In genomic region chrX:16907009-16907408, dm6 we compare ENCODE assay signal across 3 fruit fly cellular contexts.
TF ChIP-seq lines count a peak whose summit lies in the region.

No protein-coding gene starts in this region.

- TF ChIP-seq CTCF in whole organism, embryonic (GFP tag; optimal IDR thresholded peaks at IDR 0.05; lab: Kevin White, UChicago) = no peak

TF ChIP-seq in whole organism, embryonic, 481 proteins besides CTCF, POLR2A, EP300 and RAD21:
- TF ChIP-seq CG17361 (GFP tag; IDR thresholded peaks at IDR 0.05; lab: Robert Waterston, UW) (no peak), CG2199 (GFP tag; IDR thresholded peaks at IDR 0.05; lab: Robert Waterston, UW) (peak; percentile 66; the same call in 1 of the 3 replicates), CG5180 (GFP tag; optimal IDR thresholded peaks at IDR 0.05; lab: Kevin White, UChicago) (no peak), CG33557 (GFP tag; optimal IDR thresholded peaks at IDR 0.05; lab: Kevin White, UChicago) (no peak), Med (GFP tag; lab: Kevin White, UChicago) (peak; percentile 23), CG13894 (tag; optimal IDR thresholded peaks at IDR 0.05; lab: Kevin White, UChicago) (peak; percentile 97), CG12769 (tag; optimal IDR thresholded peaks at IDR 0.05; lab: Kevin White, UChicago) (peak; percentile 34), Hand (GFP tag; optimal IDR thresholded peaks at IDR 0.05; lab: Kevin White, UChicago) (no peak), MTF-1 (GFP tag; optimal IDR thresholded peaks at IDR 0.05; lab: Kevin White, UChicago; ENCODE audit: borderline replicate concordance) (no peak), Dbx (GFP tag; IDR thresholded peaks at IDR 0.05; lab: Robert Waterston, UW) (0 out of 3 replicates have a peak, but pooled peaks have one; percentile 18), Deaf1 (tag; optimal IDR thresholded peaks at IDR 0.05; lab: Kevin White, UChicago) (peak; percentile 75), chinmo (GFP tag; IDR thresholded peaks at IDR 0.05; lab: Robert Waterston, UW; ENCODE audit: partially characterized antibody) (peak; percentile 44; the same call in 1 of the 4 replicates), CG9727 (GFP tag; optimal IDR thresholded peaks at IDR 0.05; lab: Kevin White, UChicago) (no peak), gem (tag; optimal IDR thresholded peaks at IDR 0.05; lab: Kevin White, UChicago) (peak; percentile 86)

TF ChIP-seq in whole organism, prepupa, 60 proteins besides CTCF, POLR2A, EP300 and RAD21:
- TF ChIP-seq CG3919 (GFP tag; optimal IDR thresholded peaks at IDR 0.05; lab: Kevin White, UChicago) (no peak), fd85E (GFP tag; optimal IDR thresholded peaks at IDR 0.05; lab: Kevin White, UChicago) (no peak), fkh (GFP tag; optimal IDR thresholded peaks at IDR 0.05; lab: Kevin White, UChicago) (peak; percentile 9), Eip78C (GFP tag; lab: Kevin White, UChicago) (peak; percentile 55), ss (GFP tag; optimal IDR thresholded peaks at IDR 0.05; lab: Kevin White, UChicago) (no peak)

TF ChIP-seq in whole organism, pupa, 21 proteins besides CTCF, POLR2A, EP300 and RAD21:
- TF ChIP-seq Pif1A (GFP tag; optimal IDR thresholded peaks at IDR 0.05; lab: Kevin White, UChicago) (no peak), CG13204 (GFP tag; optimal IDR thresholded peaks at IDR 0.05; lab: Kevin White, UChicago) (no peak), Ets98B (GFP tag; IDR thresholded peaks at IDR 0.05; lab: Robert Waterston, UW) (0 out of 2 replicates have a peak, but pooled peaks have one; percentile 11), CG8301 (tag; optimal IDR thresholded peaks at IDR 0.05; lab: Kevin White, UChicago) (no peak), CG12605 (GFP tag; IDR thresholded peaks at IDR 0.05; lab: Robert Waterston, UW) (no peak), CG4496 (GFP tag; IDR thresholded peaks at IDR 0.05; lab: Robert Waterston, UW) (0 out of 3 replicates have a peak, but pooled peaks have one; percentile 29), CG10348 (GFP tag; IDR thresholded peaks at IDR 0.05; lab: Robert Waterston, UW) (no peak), CG9948 (tag; optimal IDR thresholded peaks at IDR 0.05; lab: Kevin White, UChicago) (no peak)
